Worm (Caenorhabditis elegans): ENCODE results near the gene cisd-3.1.

ce11 chrIII:4496085-4496484 is 46.6 kb upstream of the cisd-3.1 start:
- no peak for TF ChIP-seq ZK546.5 (tag; optimal IDR thresholded peaks at IDR 0.05)
- no peak for TF ChIP-seq ceh-16 (tag; optimal IDR thresholded peaks at IDR 0.05)
- TF ChIP-seq ztf-11 (tag; optimal IDR thresholded peaks at IDR 0.05): no peak
- TF ChIP-seq nhr-11 (tag; optimal IDR thresholded peaks at IDR 0.05): no peak
- TF ChIP-seq fkh-10 (GFP tag; optimal IDR thresholded peaks at IDR 0.05): no peak
- TF ChIP-seq egl-27 (tag; optimal IDR thresholded peaks at IDR 0.05): no peak

Data from whole organism, L3 larva.